Worm (Caenorhabditis elegans) whole organism, L2 larva: ENCODE results near the gene pkc-2.

Experiments
- ceh-82 ChIP-seq: fragments of 150-350 bp; optimal IDR thresholded peaks from 2 replicates; lab custom pipeline; 2014; ENCODE audit warnings: missing biosample characterization, missing genetic modification characterization
- ztf-1 ChIP-seq: fragments of 200-800 bp; sonication (Bioruptor generic); conservative IDR thresholded peaks from 2 replicates; pipeline ENCODE4 v1.3.6; 2022; ENCODE audit warnings: missing genetic modification characterization, missing compliant biosample characterization

DNA sequence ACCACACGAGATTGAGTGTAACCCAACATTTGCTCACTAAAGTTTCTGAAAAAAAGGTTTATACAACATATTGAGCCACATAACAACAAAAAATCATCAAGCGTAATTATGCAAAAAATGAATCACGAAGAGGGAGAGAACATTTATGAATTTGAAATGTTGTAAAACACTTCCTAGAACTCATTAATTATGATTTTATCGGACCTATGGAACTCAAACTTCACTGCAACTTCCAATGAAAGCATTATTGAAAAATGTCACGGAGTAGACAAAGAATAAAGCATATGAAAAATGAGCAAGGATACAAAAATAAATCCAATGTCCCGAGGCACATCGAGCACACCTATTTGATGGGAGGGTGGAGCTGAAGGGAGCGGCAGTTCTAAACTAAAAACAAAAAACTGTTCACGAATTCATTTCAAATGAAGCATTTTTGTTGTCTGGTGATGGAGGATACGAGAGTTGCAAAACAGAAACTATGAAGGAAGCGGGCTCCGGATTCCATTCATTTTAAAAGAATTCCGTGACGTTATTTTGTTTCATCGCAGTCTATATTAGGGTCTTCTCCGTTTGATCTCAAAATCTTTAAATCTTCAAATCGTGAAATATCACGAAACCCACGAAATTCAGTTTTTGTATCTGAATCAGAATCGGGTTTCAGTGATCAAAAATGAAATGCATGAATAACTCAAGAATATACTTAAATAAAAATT, 14.6 kb upstream of the pkc-2 start, which contains the start of gene flp-20:
- TF ChIP-seq ceh-82, result no peak
- no peak for TF ChIP-seq ztf-1 (GFP tag; lab: Robert Waterston, UW)
